Worm (Caenorhabditis elegans) whole organism, midembryonic: Measurements from ENCODE around the gene grl-10.

Source experiments
- T22C8.4 ChIP-seq: fragments of 200-800 bp; sonication (Bioruptor generic); IDR thresholded peaks from 2 replicates; pipeline ENCODE4 v1.3.6; 2022; ENCODE audit warnings: missing genetic modification characterization, missing compliant biosample characterization
- cog-1 ChIP-seq: sonication (generic microtip); optimal IDR thresholded peaks from 2 replicates; lab custom pipeline; 2016; ENCODE audit warnings: missing genetic modification characterization, missing compliant biosample characterization
- flt-1 ChIP-seq: fragments of 200-800 bp; sonication (Bioruptor generic); IDR thresholded peaks from 2 replicates; pipeline ENCODE4 v1.3.6; 2022; ENCODE audit warnings: missing genetic modification characterization, missing compliant biosample characterization
- klf-2 ChIP-seq: fragments of 200-800 bp; sonication (Bioruptor generic); conservative IDR thresholded peaks from 2 replicates; pipeline ENCODE4 v1.3.6; 2022; ENCODE audit warnings: missing genetic modification reagents, missing genetic modification characterization, missing compliant biosample characterization
- med-1 ChIP-seq: sonication (generic microtip); optimal IDR thresholded peaks from 2 replicates; lab custom pipeline; 2017; ENCODE audit warnings: missing genetic modification characterization, mild to moderate bottlenecking, missing compliant biosample characterization, antibody characterized with exemption, missing genetic modification reagents; ENCODE audit not compliant: insufficient read depth
- ref-1 ChIP-seq: fragments of 200-800 bp; sonication (Bioruptor generic); conservative IDR thresholded peaks from 2 replicates; pipeline ENCODE4 v1.3.6; 2022; ENCODE audit warnings: missing genetic modification reagents, missing genetic modification characterization, missing compliant biosample characterization
- tab-1 ChIP-seq: fragments of 200-800 bp; sonication (Bioruptor generic); IDR thresholded peaks from 2 replicates; pipeline ENCODE4 v1.3.6; 2022; ENCODE audit warnings: missing genetic modification characterization, missing compliant biosample characterization
- ztf-23 ChIP-seq: fragments of 200-800 bp; sonication (Bioruptor generic); IDR thresholded peaks from 2 replicates; pipeline ENCODE4 v1.3.6; 2022; ENCODE audit warnings: missing genetic modification reagents, missing genetic modification characterization, missing compliant biosample characterization
- ztf-29 ChIP-seq: fragments of 200-800 bp; sonication (Bioruptor generic); IDR thresholded peaks from 2 replicates; pipeline ENCODE4 v1.3.6; 2022; ENCODE audit warnings: missing genetic modification reagents, missing genetic modification characterization, missing compliant biosample characterization

grl-10 gene

DNA sequence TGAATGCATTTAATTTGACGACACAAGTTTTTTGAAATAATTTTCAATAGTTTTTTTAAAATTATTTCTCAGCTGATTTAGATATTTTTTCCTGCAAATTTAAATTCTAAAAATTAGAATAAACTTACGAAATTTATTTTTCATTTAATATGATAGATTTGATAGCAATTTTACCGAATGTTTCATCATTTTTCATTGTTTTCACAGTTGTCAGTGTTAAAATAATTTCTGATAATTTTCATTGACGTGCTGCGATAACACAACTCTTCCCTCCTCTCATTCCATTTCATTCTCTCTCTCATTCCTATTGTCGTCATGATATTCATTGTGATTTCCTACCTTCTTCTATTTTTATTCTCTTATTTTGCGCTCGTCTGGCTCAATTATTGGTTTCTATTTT lies 14.2 kb upstream of the grl-10 start, which contains the start of gene hint-3:
TSS of gene hint-3 (plus strand) at position 301 of the 400 bp plus-strand sequence.
- TF ChIP-seq ztf-23 (GFP tag; lab: Robert Waterston, UW) (no peak), klf-2 (GFP tag; lab: Robert Waterston, UW) (no peak), ref-1 (GFP tag; lab: Robert Waterston, UW) (no peak), flt-1 (GFP tag; lab: Robert Waterston, UW) (no peak), tab-1 (GFP tag; lab: Robert Waterston, UW) (no peak), T22C8.4 (GFP tag; lab: Robert Waterston, UW) (no peak), cog-1 (no peak), med-1 (GFP tag; lab: Kevin White, UChicago) (no peak), ztf-29 (GFP tag; lab: Robert Waterston, UW) (no peak)

DNA sequence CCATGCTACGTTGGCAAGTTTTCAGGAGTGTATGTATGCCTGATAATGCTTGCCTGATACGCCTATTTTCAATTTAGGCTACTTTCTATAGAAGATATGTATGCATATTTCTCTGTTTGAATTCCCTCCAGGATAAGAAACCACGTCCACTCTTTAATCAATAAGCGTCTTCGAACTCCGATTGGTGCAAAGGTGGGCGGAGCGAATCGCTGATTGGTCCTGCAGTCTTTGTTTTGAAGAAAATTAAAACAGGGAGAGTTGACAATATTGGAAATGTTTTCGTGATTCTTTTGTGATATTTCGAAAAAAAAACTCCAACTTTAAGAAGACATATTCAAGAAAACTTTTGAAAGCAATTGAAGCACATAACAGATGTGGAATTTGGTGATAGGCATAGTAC lies 12.4 kb upstream of the grl-10 start:
- TF ChIP-seq T22C8.4 (GFP tag; lab: Robert Waterston, UW) (no peak), ztf-29 (GFP tag; lab: Robert Waterston, UW) (no peak), ztf-23 (GFP tag; lab: Robert Waterston, UW) (no peak), cog-1 (no peak), klf-2 (GFP tag; lab: Robert Waterston, UW) (no peak), flt-1 (GFP tag; lab: Robert Waterston, UW) (no peak), tab-1 (GFP tag; lab: Robert Waterston, UW) (no peak), ref-1 (GFP tag; lab: Robert Waterston, UW) (no peak), med-1 (GFP tag; lab: Kevin White, UChicago) (no peak)

ce11 chrV:7770961-7771360 lies 3.4 kb upstream of the grl-10 start, which contains the start of gene frpr-3:
Gene frpr-3 (plus strand): TSS chrV:7771261.
- no peak for TF ChIP-seq T22C8.4 (GFP tag; lab: Robert Waterston, UW)
- no peak for TF ChIP-seq tab-1 (GFP tag; lab: Robert Waterston, UW)

ce11 chrV:7773647-7774046 lies 698 bp upstream of the grl-10 start:
- no peak for TF ChIP-seq ref-1 (GFP tag; lab: Robert Waterston, UW)
- TF ChIP-seq ztf-29 (GFP tag; lab: Robert Waterston, UW) = no peak
- no peak for TF ChIP-seq tab-1 (GFP tag; lab: Robert Waterston, UW)
- no peak for TF ChIP-seq med-1 (GFP tag; lab: Kevin White, UChicago)
- TF ChIP-seq ztf-23 (GFP tag; lab: Robert Waterston, UW) = no peak
- no peak for TF ChIP-seq cog-1
- no peak for TF ChIP-seq flt-1 (GFP tag; lab: Robert Waterston, UW)
- no peak for TF ChIP-seq klf-2 (GFP tag; lab: Robert Waterston, UW)
- no peak for TF ChIP-seq T22C8.4 (GFP tag; lab: Robert Waterston, UW)

DNA sequence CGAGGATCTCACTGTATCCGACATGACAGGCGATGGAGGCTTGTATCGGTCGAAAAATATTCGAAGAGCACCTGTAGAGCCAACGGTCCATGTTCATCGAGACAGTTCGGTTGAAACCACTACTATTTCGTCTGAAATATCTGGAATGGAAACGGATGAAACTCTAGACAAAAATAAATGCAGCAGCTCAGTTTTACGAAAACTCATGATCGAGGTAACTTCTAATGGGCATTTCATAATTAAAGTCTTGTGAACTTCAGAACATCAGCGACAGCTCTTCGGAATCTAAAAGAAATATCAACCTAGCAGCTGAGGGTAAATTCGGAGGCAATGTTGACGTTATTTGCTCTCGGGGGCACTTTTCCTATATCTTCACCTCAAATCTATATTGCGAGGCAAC lies 881 bp downstream of the grl-10 start:
- TF ChIP-seq med-1 (GFP tag; lab: Kevin White, UChicago) = no peak
- no peak for TF ChIP-seq ztf-23 (GFP tag; lab: Robert Waterston, UW)
- no peak for TF ChIP-seq flt-1 (GFP tag; lab: Robert Waterston, UW)
- TF ChIP-seq klf-2 (GFP tag; lab: Robert Waterston, UW) = no peak
- TF ChIP-seq ref-1 (GFP tag; lab: Robert Waterston, UW) = no peak
- no peak for TF ChIP-seq tab-1 (GFP tag; lab: Robert Waterston, UW)
- TF ChIP-seq T22C8.4 (GFP tag; lab: Robert Waterston, UW) = no peak
- TF ChIP-seq cog-1 = no peak
- no peak for TF ChIP-seq ztf-29 (GFP tag; lab: Robert Waterston, UW)

ce11 chrV:7776029-7776628 lies 1.8 kb downstream of the grl-10 start, which contains the start of the genes rpl-39 and rps-30:
Gene rpl-39 (minus strand): TSS chrV:7776079.
Gene rps-30 (plus strand): TSS chrV:7776578.
- TF ChIP-seq klf-2 (GFP tag; lab: Robert Waterston, UW) = no peak
- no peak for TF ChIP-seq tab-1 (GFP tag; lab: Robert Waterston, UW)
- TF ChIP-seq flt-1 (GFP tag; lab: Robert Waterston, UW) = no peak
- peak; percentile 13 for TF ChIP-seq cog-1
- no peak for TF ChIP-seq ztf-29 (GFP tag; lab: Robert Waterston, UW)
- no peak for TF ChIP-seq ref-1 (GFP tag; lab: Robert Waterston, UW)
- peak; percentile 59; the same call in 1 of the 2 replicates for TF ChIP-seq ztf-23 (GFP tag; lab: Robert Waterston, UW)
- peak; percentile 21; the same call in 1 of the 2 replicates for TF ChIP-seq T22C8.4 (GFP tag; lab: Robert Waterston, UW)

ce11 chrV:7777098-7777497 lies 2.8 kb downstream of the grl-10 start, which contains the start of gene C26F1.3:
Gene C26F1.3 (plus strand): TSS chrV:7777300.
- TF ChIP-seq tab-1 (GFP tag; lab: Robert Waterston, UW) (no peak), ztf-23 (GFP tag; lab: Robert Waterston, UW) (no peak), flt-1 (GFP tag; lab: Robert Waterston, UW) (no peak), ref-1 (GFP tag; lab: Robert Waterston, UW) (no peak)

DNA sequence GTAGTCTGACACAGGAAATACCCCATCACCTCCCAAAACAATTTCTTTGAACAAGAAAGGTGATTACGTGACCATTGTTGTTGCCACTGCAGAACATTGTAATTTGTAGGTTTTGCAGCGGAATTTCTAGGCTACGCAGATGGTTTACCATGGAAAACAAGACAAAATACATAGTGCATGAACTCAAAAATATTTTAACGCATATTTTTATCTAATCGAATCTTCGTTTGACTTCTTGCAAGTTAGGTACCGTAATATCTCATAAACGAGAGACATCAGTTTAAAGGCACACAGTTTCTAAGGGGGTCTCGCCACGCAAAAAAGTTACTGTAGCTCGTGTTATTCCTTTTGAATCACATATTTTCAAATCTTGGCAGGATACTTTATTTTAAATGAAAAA lies 4.7 kb downstream of the grl-10 start:
- no peak for TF ChIP-seq med-1 (GFP tag; lab: Kevin White, UChicago)
- TF ChIP-seq klf-2 (GFP tag; lab: Robert Waterston, UW) = no peak
- TF ChIP-seq flt-1 (GFP tag; lab: Robert Waterston, UW) = no peak
- TF ChIP-seq ref-1 (GFP tag; lab: Robert Waterston, UW) = no peak
- no peak for TF ChIP-seq cog-1
- no peak for TF ChIP-seq ztf-29 (GFP tag; lab: Robert Waterston, UW)
- TF ChIP-seq ztf-23 (GFP tag; lab: Robert Waterston, UW) = no peak
- no peak for TF ChIP-seq tab-1 (GFP tag; lab: Robert Waterston, UW)
- no peak for TF ChIP-seq T22C8.4 (GFP tag; lab: Robert Waterston, UW)

DNA sequence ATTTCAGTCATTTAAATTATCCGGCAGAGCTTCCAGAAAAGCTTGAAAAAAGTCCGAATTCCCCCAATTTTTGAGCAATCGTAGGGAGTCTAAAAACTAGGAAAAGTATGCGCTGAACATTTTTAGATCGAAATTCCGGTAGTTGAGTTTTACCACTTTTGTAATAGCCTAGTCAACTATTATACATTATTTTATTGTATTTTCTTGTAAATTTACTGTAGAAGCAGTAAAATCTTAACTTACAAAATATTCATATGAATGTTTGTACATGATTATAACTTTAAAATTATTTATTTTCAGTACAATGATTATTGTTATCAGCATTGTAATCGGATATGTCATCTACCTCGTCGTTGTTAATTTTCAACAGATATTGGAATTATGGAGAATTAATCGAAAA lies 7.2 kb downstream of the grl-10 start, which contains the start of gene cyp-32A1:
TSS of gene cyp-32A1 (plus strand) at position 301 of the 400 bp plus-strand sequence.
- TF ChIP-seq tab-1 (GFP tag; lab: Robert Waterston, UW) (no peak), ref-1 (GFP tag; lab: Robert Waterston, UW) (no peak), flt-1 (GFP tag; lab: Robert Waterston, UW) (no peak), ztf-29 (GFP tag; lab: Robert Waterston, UW) (no peak), med-1 (GFP tag; lab: Kevin White, UChicago) (no peak), T22C8.4 (GFP tag; lab: Robert Waterston, UW) (no peak), cog-1 (no peak), klf-2 (GFP tag; lab: Robert Waterston, UW) (no peak), ztf-23 (GFP tag; lab: Robert Waterston, UW) (no peak)
